Worm (Caenorhabditis elegans) whole organism, L3 larva: ENCODE measurements around the gene Y69H2.3.
A peak's percentile ranks its signal among the peaks of the same experiment; 100 is the strongest.

Experiments
- R02D3.7 ChIP-seq: fragments of 150-350 bp; optimal IDR thresholded peaks from 2 replicates; lab custom pipeline; 2014; ENCODE audit warnings: missing biosample characterization, missing genetic modification characterization
- ama-1 ChIP-seq: fragments of 150-350 bp; optimal IDR thresholded peaks from 2 replicates; lab custom pipeline; 2018
- ceh-16 ChIP-seq: sonication (generic microtip); optimal IDR thresholded peaks from 2 replicates; lab custom pipeline; 2017; ENCODE audit warnings: missing biosample characterization, missing genetic modification characterization
- ceh-28 ChIP-seq: fragments of 150-350 bp; optimal IDR thresholded peaks from 2 replicates; lab custom pipeline; 2014; ENCODE audit warnings: missing biosample characterization, missing genetic modification reagents, missing genetic modification characterization
- ceh-82 ChIP-seq: fragments of 150-350 bp; optimal IDR thresholded peaks from 2 replicates; lab custom pipeline; 2014; ENCODE audit warnings: missing biosample characterization, missing genetic modification characterization
- ceh-9 ChIP-seq: sonication (generic microtip); optimal IDR thresholded peaks from 2 replicates; lab custom pipeline; 2018; ENCODE audit warnings: missing biosample characterization, missing genetic modification characterization
- egl-5 ChIP-seq: fragments of 150-350 bp; optimal IDR thresholded peaks from 2 replicates; lab custom pipeline; 2017; ENCODE audit warnings: missing biosample characterization, missing genetic modification reagents, missing genetic modification characterization, inconsistent platforms
- elt-3 ChIP-seq, 3 experiments: fragments of 150-350 bp in 1 of 3; sonication (generic microtip) in 2 of 3; optimal IDR thresholded peaks; 2 replicates in 2 of 3; 4 replicates in 1 of 3; lab custom pipeline; 2014 to 2017; ENCODE audit warnings: missing biosample characterization in 3 of 3, missing genetic modification characterization in 3 of 3
- eor-1 ChIP-seq, 2 experiments: fragments of 150-350 bp; optimal IDR thresholded peaks; 2 replicates each; lab custom pipeline; 2014 to 2018; ENCODE audit warnings: missing biosample characterization in 2 of 2, missing genetic modification characterization in 2 of 2
- fkh-10 ChIP-seq: sonication (generic microtip); optimal IDR thresholded peaks from 2 replicates; lab custom pipeline; 2017; ENCODE audit warnings: missing biosample characterization, missing genetic modification reagents, missing genetic modification characterization
- hmg-11 ChIP-seq: sonication (generic microtip); optimal IDR thresholded peaks from 2 replicates; lab custom pipeline; 2016; ENCODE audit warnings: missing genetic modification characterization, missing compliant biosample characterization
- jun-1 ChIP-seq: fragments of 150-350 bp; optimal IDR thresholded peaks from 2 replicates; lab custom pipeline; 2014; ENCODE audit warnings: missing biosample characterization, missing genetic modification reagents, missing genetic modification characterization
- lin-15B ChIP-seq: fragments of 150-350 bp; optimal IDR thresholded peaks from 2 replicates; lab custom pipeline; 2014; ENCODE audit warnings: missing biosample characterization, missing genetic modification characterization
- lin-39 ChIP-seq: fragments of 150-350 bp; optimal IDR thresholded peaks from 2 replicates; lab custom pipeline; 2018; ENCODE audit warnings: missing biosample characterization, missing genetic modification reagents, missing genetic modification characterization
- lsy-12 ChIP-seq: sonication (generic microtip); optimal IDR thresholded peaks from 2 replicates; lab custom pipeline; 2016; ENCODE audit warnings: mild to moderate bottlenecking, missing genetic modification characterization, missing compliant biosample characterization
- mml-1 ChIP-seq: fragments of 150-350 bp; sonication (generic microtip); optimal IDR thresholded peaks from 3 replicates; lab custom pipeline; 2014; ENCODE audit warnings: missing biosample characterization, missing genetic modification characterization
- nfya-1 ChIP-seq: sonication (generic microtip); optimal IDR thresholded peaks from 2 replicates; lab custom pipeline; 2017; ENCODE audit warnings: missing genetic modification characterization, mild to moderate bottlenecking, missing compliant biosample characterization, antibody characterized with exemption, moderate library complexity; ENCODE audit not compliant: insufficient read depth
- nhr-11 ChIP-seq: fragments of 150-350 bp; optimal IDR thresholded peaks from 2 replicates; lab custom pipeline; 2014; ENCODE audit warnings: missing biosample characterization, missing genetic modification characterization
- nhr-23 ChIP-seq: fragments of 150-350 bp; optimal IDR thresholded peaks from 2 replicates; lab custom pipeline; 2014; ENCODE audit warnings: missing biosample characterization, missing genetic modification reagents, missing genetic modification characterization
- nhr-25 ChIP-seq: sonication (generic microtip); optimal IDR thresholded peaks from 2 replicates; lab custom pipeline; 2017; ENCODE audit warnings: missing biosample characterization, missing genetic modification characterization
- nhr-28 ChIP-seq: fragments of 150-350 bp; optimal IDR thresholded peaks from 2 replicates; lab custom pipeline; 2014; ENCODE audit warnings: missing biosample characterization, missing genetic modification characterization
- nhr-43 ChIP-seq: sonication (generic microtip); optimal IDR thresholded peaks from 2 replicates; lab custom pipeline; 2016; ENCODE audit warnings: mild to moderate bottlenecking, missing genetic modification characterization, missing compliant biosample characterization; ENCODE audit not compliant: poor library complexity, severe bottlenecking
- nhr-77 ChIP-seq: fragments of 150-350 bp; optimal IDR thresholded peaks from 2 replicates; lab custom pipeline; 2014; ENCODE audit warnings: missing biosample characterization, missing genetic modification characterization
- pha-4 ChIP-seq: fragments of 150-350 bp; optimal IDR thresholded peaks from 2 replicates; lab custom pipeline; 2014; ENCODE audit warnings: missing biosample characterization, missing genetic modification reagents, missing genetic modification characterization
- pqm-1 ChIP-seq: fragments of 150-350 bp; optimal IDR thresholded peaks from 2 replicates; lab custom pipeline; 2017; ENCODE audit warnings: missing biosample characterization, missing genetic modification characterization, inconsistent platforms
- sea-2 ChIP-seq: fragments of 150-350 bp; sonication (generic microtip); optimal IDR thresholded peaks from 4 replicates; lab custom pipeline; 2014; ENCODE audit warnings: missing biosample characterization, missing genetic modification reagents, missing genetic modification characterization
- skn-1 ChIP-seq: fragments of 150-350 bp; optimal IDR thresholded peaks from 2 replicates; lab custom pipeline; 2014; ENCODE audit warnings: missing biosample characterization, missing genetic modification characterization
- snpc-4 ChIP-seq: fragments of 150-350 bp; optimal IDR thresholded peaks from 2 replicates; lab custom pipeline; 2014; ENCODE audit warnings: missing biosample characterization, missing genetic modification characterization
- tbx-2 ChIP-seq: sonication (generic microtip); optimal IDR thresholded peaks from 2 replicates; lab custom pipeline; 2016; ENCODE audit warnings: mild to moderate bottlenecking, missing genetic modification characterization, missing compliant biosample characterization
- ztf-11 ChIP-seq: fragments of 150-350 bp; optimal IDR thresholded peaks from 2 replicates; lab custom pipeline; 2014; ENCODE audit warnings: missing biosample characterization, missing genetic modification characterization

Gene Y69H2.3

ce11 chrV:18656363-18656762, 7.6 kb downstream of the Y69H2.3 start:
- TF ChIP-seq nhr-11 (tag; lab: Kevin White, UChicago) (no peak), nhr-23 (tag; lab: Kevin White, UChicago) (no peak), ama-1 (no peak), snpc-4 (tag; lab: Kevin White, UChicago) (no peak), mml-1 (no peak), nfya-1 (no peak), pha-4 (tag; lab: Kevin White, UChicago) (no peak)

ce11 chrV:18650043-18650442, 13.9 kb downstream of the Y69H2.3 start, which contains the start of gene egas-2:
egas-2 (plus strand) TSS chrV:18650343.
- no peak for TF ChIP-seq ceh-28 (tag; lab: Kevin White, UChicago)
- TF ChIP-seq, all 47 proteins: peak for 0

ce11 chrV:18644258-18644657, 19.7 kb downstream of the Y69H2.3 start:
- TF ChIP-seq ceh-28 (tag; lab: Kevin White, UChicago) = peak; percentile 83
- no peak for TF ChIP-seq tbx-2 (tag; lab: Kevin White, UChicago)

ce11 chrV:18639601-18640354, 24.1 kb downstream of the Y69H2.3 start, which contains the start of gene egas-1:
egas-1 (plus strand) TSS chrV:18640304.
- peak; percentile 12 for TF ChIP-seq ceh-28 (tag; lab: Kevin White, UChicago)
- no peak for TF ChIP-seq pqm-1 (tag; lab: Kevin White, UChicago)
- peak; percentile 45 for TF ChIP-seq nhr-23 (tag; lab: Kevin White, UChicago)
- TF ChIP-seq ama-1 = peak; percentile 84
- peak in 1 of 3 experiments; percentile 8 for TF ChIP-seq elt-3 (tag; optimal IDR thresholded peaks at IDR 0.05; lab: Kevin White, UChicago)
- no peak for TF ChIP-seq nhr-77
- no peak for TF ChIP-seq ceh-9 (tag; lab: Kevin White, UChicago)

ce11 chrV:18639074-18639473, 24.9 kb downstream of the Y69H2.3 start:
- TF ChIP-seq nhr-77 = no peak
- no peak for TF ChIP-seq nfya-1
- TF ChIP-seq ceh-16 (tag; lab: Kevin White, UChicago) = no peak
- TF ChIP-seq sea-2 (GFP tag; lab: Kevin White, UChicago) = no peak
- TF ChIP-seq nhr-43 (tag; lab: Kevin White, UChicago) = no peak
- TF ChIP-seq skn-1 (tag; lab: Kevin White, UChicago) = no peak
- TF ChIP-seq nhr-11 (tag; lab: Kevin White, UChicago) = no peak
- no peak for TF ChIP-seq snpc-4 (tag; lab: Kevin White, UChicago)
- TF ChIP-seq R02D3.7 = no peak
- no peak for TF ChIP-seq lsy-12 (tag; lab: Kevin White, UChicago)
- TF ChIP-seq eor-1 (tag; optimal IDR thresholded peaks at IDR 0.05; lab: Kevin White, UChicago) = no peak
- TF ChIP-seq lin-39 = no peak
- no peak for TF ChIP-seq lin-15B
- TF ChIP-seq, all 47 proteins: peak for 0

- TF ChIP-seq ama-1 (peak; percentile 64), ztf-11 (tag; lab: Kevin White, UChicago) (no peak), nhr-23 (tag; lab: Kevin White, UChicago) (peak; percentile 5)
- TF ChIP-seq, all 47 proteins: peak for 2
Observed at ce11 chrV:18638367-18638873, 25.5 kb downstream of the Y69H2.3 start, which contains the start of gene col-42. col-42 (plus strand) TSS chrV:18638484.

- TF ChIP-seq nhr-25 (tag; lab: Kevin White, UChicago) = peak; percentile 9
- TF ChIP-seq ceh-16 (tag; lab: Kevin White, UChicago) = no peak
- no peak for TF ChIP-seq ceh-82 (tag; lab: Kevin White, UChicago)
- TF ChIP-seq ztf-11 (tag; lab: Kevin White, UChicago) = no peak
- TF ChIP-seq nhr-23 (tag; lab: Kevin White, UChicago) = peak; percentile 49
- no peak for TF ChIP-seq nhr-28 (tag; lab: Kevin White, UChicago)
- no peak for TF ChIP-seq hmg-11 (tag; lab: Kevin White, UChicago)
- no peak for TF ChIP-seq fkh-10 (GFP tag; lab: Kevin White, UChicago)
- peak; percentile 22 for TF ChIP-seq jun-1 (tag; lab: Kevin White, UChicago)
- no peak for TF ChIP-seq egl-5 (tag; lab: Kevin White, UChicago)
- TF ChIP-seq lin-15B = peak; percentile 6
- TF ChIP-seq pha-4 (tag; lab: Kevin White, UChicago) = no peak
- peak in 1 of 3 experiments; percentile 29 for TF ChIP-seq elt-3 (tag; optimal IDR thresholded peaks at IDR 0.05; lab: Kevin White, UChicago)
Observed at ce11 chrV:18637544-18638366, 26.2 kb downstream of the Y69H2.3 start.
